Fruit fly (Drosophila melanogaster) whole organism, embryonic: ENCODE measurements around the gene CG42579.

Experiments used
- Ada2b ChIP-seq: fragments of 200-800 bp; sonication (Bioruptor generic); IDR thresholded peaks from 2 replicates; pipeline ENCODE4 v1.3.6; 2022; ENCODE audit warnings: missing biosample characterization, missing genetic modification characterization
- Aef1 ChIP-seq: fragments of 200-800 bp; sonication (Bioruptor generic); IDR thresholded peaks from 3 replicates; pipeline ENCODE4 v1.3.6; 2022; ENCODE audit warnings: missing biosample characterization, missing genetic modification characterization
- Antp ChIP-seq: fragments of 200-800 bp; sonication (Bioruptor generic); optimal IDR thresholded peaks from 3 replicates; lab custom pipeline; 2016; ENCODE audit warnings: missing biosample characterization, missing genetic modification characterization
- CG10209 ChIP-seq: fragments of 200-800 bp; sonication (Bioruptor generic); optimal IDR thresholded peaks from 3 replicates; lab custom pipeline; 2017; ENCODE audit warnings: missing biosample characterization, mild to moderate bottlenecking, missing genetic modification characterization, missing genetic modification reagents
- CG1024 ChIP-seq: fragments of 200-800 bp; sonication (Bioruptor generic); IDR thresholded peaks from 2 replicates; pipeline ENCODE4 v1.3.6; 2022; ENCODE audit warnings: missing biosample characterization, missing genetic modification characterization
- CG10267 ChIP-seq: fragments of 200-800 bp; sonication (Bioruptor generic); optimal IDR thresholded peaks from 2 replicates; lab custom pipeline; 2018; ENCODE audit warnings: missing biosample characterization, mild to moderate bottlenecking, missing genetic modification characterization, moderate library complexity
- CG10979 ChIP-seq: fragments of 200-800 bp; sonication (Bioruptor generic); optimal IDR thresholded peaks from 2 replicates; lab custom pipeline; 2018; ENCODE audit warnings: missing biosample characterization, mild to moderate bottlenecking, missing genetic modification characterization, moderate library complexity
- CG11398 ChIP-seq: fragments of 200-800 bp; sonication (Bioruptor generic); optimal IDR thresholded peaks from 2 replicates; lab custom pipeline; 2016; ENCODE audit warnings: missing biosample characterization, missing genetic modification characterization
- CG11560 ChIP-seq: fragments of 200-800 bp; sonication (Bioruptor generic); IDR thresholded peaks from 3 replicates; pipeline ENCODE4 v1.3.6; 2022; ENCODE audit warnings: missing biosample characterization, missing genetic modification characterization
- CG12744 ChIP-seq: fragments of 200-800 bp; sonication (Bioruptor generic); optimal IDR thresholded peaks from 2 replicates; lab custom pipeline; 2016; ENCODE audit warnings: missing biosample characterization, missing genetic modification characterization
- CG13287 ChIP-seq: fragments of 200-800 bp; sonication (Bioruptor generic); IDR thresholded peaks from 2 replicates; pipeline ENCODE4 v1.3.6; 2022; ENCODE audit warnings: missing biosample characterization, missing genetic modification characterization; ENCODE audit not compliant: partially characterized antibody
- CG15269 ChIP-seq: fragments of 200-800 bp; sonication (Bioruptor generic); optimal IDR thresholded peaks from 2 replicates; lab custom pipeline; 2018; ENCODE audit warnings: missing biosample characterization, mild to moderate bottlenecking, missing genetic modification characterization, moderate library complexity
- CG1529 ChIP-seq: fragments of 200-800 bp; sonication (Bioruptor generic); optimal IDR thresholded peaks from 3 replicates; lab custom pipeline; 2018; ENCODE audit warnings: missing biosample characterization, missing genetic modification characterization
- CG15514 ChIP-seq: fragments of 200-800 bp; sonication (Bioruptor generic); optimal IDR thresholded peaks from 3 replicates; lab custom pipeline; 2017; ENCODE audit warnings: missing biosample characterization, missing genetic modification characterization, mild to moderate bottlenecking, moderate library complexity, missing genetic modification reagents
- CG18262 ChIP-seq: fragments of 200-800 bp; optimal IDR thresholded peaks from 3 replicates; lab custom pipeline; 2019; ENCODE audit warnings: missing biosample characterization, mild to moderate bottlenecking, missing genetic modification characterization, moderate library complexity
- CG2889 ChIP-seq: fragments of 200-800 bp; sonication (Bioruptor generic); IDR thresholded peaks from 3 replicates; pipeline ENCODE4 v1.3.6; 2022; ENCODE audit warnings: missing biosample characterization, missing genetic modification characterization
- CG31441 ChIP-seq: fragments of 200-800 bp; sonication (Bioruptor generic); IDR thresholded peaks from 2 replicates; pipeline ENCODE4 v1.3.6; 2022; ENCODE audit warnings: missing biosample characterization, missing genetic modification characterization
- CG3726 ChIP-seq: fragments of 200-800 bp; sonication (Bioruptor generic); IDR thresholded peaks from 3 replicates; pipeline ENCODE4, ENCODE4 v1.3.6; 2022; ENCODE audit warnings: missing biosample characterization, missing genetic modification characterization
- CG5953 ChIP-seq: fragments of 200-800 bp; sonication (Bioruptor generic); IDR thresholded peaks from 2 replicates; pipeline ENCODE4 v1.3.6; 2022; ENCODE audit warnings: missing biosample characterization, missing genetic modification characterization
- CG9932 ChIP-seq: fragments of 200-800 bp; sonication (Bioruptor generic); IDR thresholded peaks from 2 replicates; pipeline ENCODE4 v1.3.6; 2022; ENCODE audit warnings: missing biosample characterization, missing genetic modification characterization
- CTCF ChIP-seq: fragments of 200-800 bp; sonication (Bioruptor generic); optimal IDR thresholded peaks from 2 replicates; lab custom pipeline; 2017; ENCODE audit warnings: missing biosample characterization, mild to moderate bottlenecking, missing genetic modification characterization, moderate library complexity
- CkIIα-i1 ChIP-seq: fragments of 200-800 bp; sonication (Bioruptor generic); IDR thresholded peaks from 2 replicates; pipeline ENCODE4 v1.3.6; 2022; ENCODE audit warnings: missing biosample characterization, missing genetic modification characterization
- CrebB ChIP-seq: fragments of 200-800 bp; sonication (Bioruptor generic); optimal IDR thresholded peaks from 3 replicates; lab custom pipeline; 2018; ENCODE audit warnings: missing biosample characterization, mild to moderate bottlenecking, missing genetic modification characterization
- Dek ChIP-seq: fragments of 200-800 bp; sonication (Bioruptor generic); optimal IDR thresholded peaks from 3 replicates; lab custom pipeline; 2019; ENCODE audit warnings: missing biosample characterization, mild to moderate bottlenecking, missing genetic modification characterization, moderate library complexity
- Drgx ChIP-seq: fragments of 200-800 bp; sonication (Bioruptor generic); IDR thresholded peaks from 2 replicates; pipeline ENCODE4 v1.3.6; 2022; ENCODE audit warnings: missing biosample characterization, missing genetic modification characterization
- E2f2 ChIP-seq: fragments of 200-800 bp; sonication (Bioruptor generic); IDR thresholded peaks from 2 replicates; pipeline ENCODE4 v1.3.6; 2022; ENCODE audit warnings: missing biosample characterization, missing genetic modification characterization
- ERR ChIP-seq: fragments of 200-800 bp; sonication (Bioruptor generic); optimal IDR thresholded peaks from 2 replicates; lab custom pipeline; 2016; ENCODE audit warnings: missing biosample characterization, missing genetic modification characterization
- Fer1 ChIP-seq: fragments of 200-800 bp; sonication (Bioruptor generic); optimal IDR thresholded peaks from 2 replicates; lab custom pipeline; 2017; ENCODE audit warnings: missing biosample characterization, mild to moderate bottlenecking, missing genetic modification characterization
- H2.0 ChIP-seq: fragments of 200-800 bp; sonication (Bioruptor generic); IDR thresholded peaks from 2 replicates; pipeline ENCODE4 v1.3.6; 2022; ENCODE audit warnings: missing biosample characterization, missing genetic modification characterization
- Mad ChIP-seq: fragments of 200-800 bp; sonication (Bioruptor generic); optimal IDR thresholded peaks from 2 replicates; lab custom pipeline; 2016; ENCODE audit warnings: missing biosample characterization, missing genetic modification characterization
- Opbp ChIP-seq: fragments of 200-800 bp; sonication (Bioruptor generic); IDR thresholded peaks from 3 replicates; pipeline ENCODE4 v1.3.6; 2022; ENCODE audit warnings: missing biosample characterization, missing genetic modification characterization; ENCODE audit not compliant: partially characterized antibody
- Optix ChIP-seq: fragments of 200-800 bp; sonication (Bioruptor generic); IDR thresholded peaks from 3 replicates; pipeline ENCODE4 v1.3.6; 2022; ENCODE audit warnings: missing biosample characterization, missing genetic modification characterization
- Ptx1 ChIP-seq: fragments of 200-800 bp; sonication (Bioruptor generic); IDR thresholded peaks from 2 replicates; pipeline ENCODE4 v1.3.6; 2022; ENCODE audit warnings: missing biosample characterization, missing genetic modification characterization
- Vsx1 ChIP-seq: fragments of 200-800 bp; sonication (Bioruptor generic); optimal IDR thresholded peaks from 2 replicates; lab custom pipeline; 2017; ENCODE audit warnings: missing biosample characterization, mild to moderate bottlenecking, missing genetic modification characterization, missing genetic modification reagents
- ap ChIP-seq: fragments of 200-800 bp; sonication (Bioruptor generic); IDR thresholded peaks from 2 replicates; pipeline ENCODE4 v1.3.6; 2022; ENCODE audit warnings: missing biosample characterization, missing genetic modification characterization
- ara ChIP-seq: fragments of 200-800 bp; sonication (Bioruptor generic); IDR thresholded peaks from 2 replicates; pipeline ENCODE4 v1.3.6; 2022; ENCODE audit warnings: missing biosample characterization, missing genetic modification characterization
- btn ChIP-seq: fragments of 200-800 bp; sonication (Bioruptor generic); optimal IDR thresholded peaks from 2 replicates; lab custom pipeline; 2016; ENCODE audit warnings: missing biosample characterization, missing genetic modification characterization
- ci ChIP-seq: fragments of 200-800 bp; sonication (Bioruptor generic); IDR thresholded peaks from 3 replicates; pipeline ENCODE4 v1.3.6; 2022; ENCODE audit warnings: missing biosample characterization, missing genetic modification characterization
- dati ChIP-seq: fragments of 200-800 bp; sonication (Bioruptor generic); IDR thresholded peaks from 2 replicates; pipeline ENCODE4 v1.3.6; 2022; ENCODE audit warnings: missing biosample characterization, missing genetic modification characterization
- fd96Cb ChIP-seq: fragments of 200-800 bp; sonication (Bioruptor generic); optimal IDR thresholded peaks from 2 replicates; lab custom pipeline; 2018; ENCODE audit warnings: missing biosample characterization, mild to moderate bottlenecking, missing genetic modification characterization, moderate library complexity
- gem ChIP-seq: fragments of 200-800 bp; sonication (Bioruptor generic); optimal IDR thresholded peaks from 2 replicates; lab custom pipeline; 2019; ENCODE audit warnings: missing biosample characterization, mild to moderate bottlenecking, missing genetic modification characterization, moderate library complexity
- gsb ChIP-seq: fragments of 200-800 bp; sonication (Bioruptor generic); IDR thresholded peaks from 2 replicates; pipeline ENCODE4 v1.3.6; 2022; ENCODE audit warnings: missing biosample characterization, missing genetic modification characterization
- p53 ChIP-seq: fragments of 200-800 bp; sonication (Bioruptor generic); optimal IDR thresholded peaks from 2 replicates; lab custom pipeline; 2016; ENCODE audit warnings: missing biosample characterization, missing genetic modification characterization
- pita ChIP-seq: fragments of 200-800 bp; sonication (Bioruptor generic); optimal IDR thresholded peaks from 2 replicates; lab custom pipeline; 2017; ENCODE audit warnings: missing biosample characterization, mild to moderate bottlenecking, missing genetic modification characterization
- scrt ChIP-seq: fragments of 200-800 bp; sonication (Bioruptor generic); optimal IDR thresholded peaks from 2 replicates; lab custom pipeline; 2018; ENCODE audit warnings: missing biosample characterization, mild to moderate bottlenecking, missing genetic modification characterization, moderate library complexity
- slbo ChIP-seq: fragments of 200-800 bp; sonication (Bioruptor generic); IDR thresholded peaks from 2 replicates; pipeline ENCODE4 v1.3.6; 2022; ENCODE audit warnings: missing biosample characterization, missing genetic modification characterization
- stc ChIP-seq: fragments of 200-800 bp; sonication (Bioruptor generic); IDR thresholded peaks from 2 replicates; pipeline ENCODE4 v1.3.6; 2022; ENCODE audit warnings: missing biosample characterization, missing genetic modification characterization
- tap ChIP-seq: fragments of 200-800 bp; optimal IDR thresholded peaks from 3 replicates; lab custom pipeline; 2019; ENCODE audit warnings: missing biosample characterization, mild to moderate bottlenecking, missing genetic modification characterization, moderate library complexity
- tup ChIP-seq: fragments of 200-800 bp; sonication (Bioruptor generic); optimal IDR thresholded peaks from 2 replicates; lab custom pipeline; 2016; ENCODE audit warnings: missing biosample characterization, mild to moderate bottlenecking, missing genetic modification characterization, moderate library complexity
- unpg ChIP-seq: fragments of 200-800 bp; sonication (Bioruptor generic); optimal IDR thresholded peaks from 3 replicates; lab custom pipeline; 2018; ENCODE audit warnings: missing biosample characterization, mild to moderate bottlenecking, missing genetic modification characterization, moderate library complexity
- wor ChIP-seq: fragments of 200-800 bp; sonication (Bioruptor generic); IDR thresholded peaks from 2 replicates; pipeline ENCODE4 v1.3.6; 2022; ENCODE audit warnings: missing biosample characterization, missing genetic modification characterization
- zfh1 ChIP-seq: fragments of 200-800 bp; sonication (Bioruptor generic); IDR thresholded peaks from 3 replicates; pipeline ENCODE4 v1.3.6; 2022; ENCODE audit warnings: missing biosample characterization, missing genetic modification characterization

The CG42579 gene

dm6 chrX:20519696-20520373, 7.6 kb upstream of the CG42579 start (continued):
- no peak for TF ChIP-seq CG18262
- no peak for TF ChIP-seq CrebB
- TF ChIP-seq Drgx, result 0 out of 2 replicates have a peak, but pooled peaks have one; percentile 10
- no peak for TF ChIP-seq CG3726 (GFP tag; lab: Robert Waterston, UW)
- TF ChIP-seq H2.0 (GFP tag; lab: Robert Waterston, UW), result 0 out of 2 replicates have a peak, but pooled peaks have one; percentile 35
- no peak for TF ChIP-seq scrt
- no peak for TF ChIP-seq Ada2b
- TF ChIP-seq tup (GFP tag; lab: Kevin White, UChicago), result no peak
- no peak for TF ChIP-seq CG1024
- TF ChIP-seq Optix, result no peak
- no peak for TF ChIP-seq CG5953
- TF ChIP-seq CG10267, result no peak
- TF ChIP-seq CG2889, result no peak
- TF ChIP-seq CG31441, result no peak
- no peak for TF ChIP-seq dati (GFP tag; lab: Robert Waterston, UW)
- TF ChIP-seq ci (GFP tag; lab: Robert Waterston, UW), result 0 out of 3 replicates have a peak, but pooled peaks have one; percentile 34
- no peak for TF ChIP-seq CTCF (GFP tag; lab: Kevin White, UChicago)
- TF ChIP-seq slbo (GFP tag; lab: Robert Waterston, UW), result peak; percentile 23; the same call in 1 of the 2 replicates
- TF ChIP-seq CG1529 (GFP tag; lab: Kevin White, UChicago), result no peak
- TF ChIP-seq CkIIα-i1 (GFP tag; lab: Robert Waterston, UW), result no peak
- no peak for TF ChIP-seq ap (GFP tag; lab: Robert Waterston, UW)
- TF ChIP-seq unpg (GFP tag; lab: Kevin White, UChicago), result no peak
- TF ChIP-seq CG11398, result no peak
- TF ChIP-seq wor (GFP tag; lab: Robert Waterston, UW), result no peak
- no peak for TF ChIP-seq tap (tag; lab: Kevin White, UChicago)
- TF ChIP-seq Fer1, result no peak
- no peak for TF ChIP-seq CG12744
- 0 out of 2 replicates have a peak, but pooled peaks have one; percentile 24 for TF ChIP-seq Ptx1 (GFP tag; lab: Robert Waterston, UW)
- TF ChIP-seq ara (GFP tag; lab: Robert Waterston, UW), result no peak
- TF ChIP-seq CG10209 (GFP tag; lab: Kevin White, UChicago), result no peak
- TF ChIP-seq Mad (GFP tag; lab: Kevin White, UChicago), result no peak
- TF ChIP-seq Dek, result no peak
- TF ChIP-seq gsb (GFP tag; lab: Robert Waterston, UW), result no peak
- no peak for TF ChIP-seq Vsx1 (GFP tag; lab: Kevin White, UChicago)
- TF ChIP-seq Aef1 (GFP tag; lab: Robert Waterston, UW), result no peak
- no peak for TF ChIP-seq zfh1 (GFP tag; lab: Robert Waterston, UW)
- no peak for TF ChIP-seq E2f2 (GFP tag; lab: Robert Waterston, UW)
- no peak for TF ChIP-seq btn (GFP tag; lab: Kevin White, UChicago)
- TF ChIP-seq ERR (GFP tag; lab: Kevin White, UChicago), result no peak
- 0 out of 2 replicates have a peak, but pooled peaks have one; percentile 29 for TF ChIP-seq stc
- peak; percentile 29 for TF ChIP-seq CG15269 (tag; lab: Kevin White, UChicago)
- no peak for TF ChIP-seq p53
- no peak for TF ChIP-seq pita (GFP tag; lab: Kevin White, UChicago)
- TF ChIP-seq CG11560, result no peak
- no peak for TF ChIP-seq Opbp (GFP tag; lab: Robert Waterston, UW)
- no peak for TF ChIP-seq CG10979
- 0 out of 2 replicates have a peak, but pooled peaks have one; percentile 17 for TF ChIP-seq CG9932 (GFP tag; lab: Robert Waterston, UW)
- TF ChIP-seq CG15514, result no peak
- TF ChIP-seq Antp (GFP tag; lab: Kevin White, UChicago), result no peak
- no peak for TF ChIP-seq CG13287 (GFP tag; lab: Robert Waterston, UW)
- TF ChIP-seq gem (tag; lab: Kevin White, UChicago), result peak; percentile 39
- no peak for TF ChIP-seq fd96Cb (tag; lab: Kevin White, UChicago)
